Fruit fly (Drosophila melanogaster): ENCODE results near the gene AsnRS.

DNA sequence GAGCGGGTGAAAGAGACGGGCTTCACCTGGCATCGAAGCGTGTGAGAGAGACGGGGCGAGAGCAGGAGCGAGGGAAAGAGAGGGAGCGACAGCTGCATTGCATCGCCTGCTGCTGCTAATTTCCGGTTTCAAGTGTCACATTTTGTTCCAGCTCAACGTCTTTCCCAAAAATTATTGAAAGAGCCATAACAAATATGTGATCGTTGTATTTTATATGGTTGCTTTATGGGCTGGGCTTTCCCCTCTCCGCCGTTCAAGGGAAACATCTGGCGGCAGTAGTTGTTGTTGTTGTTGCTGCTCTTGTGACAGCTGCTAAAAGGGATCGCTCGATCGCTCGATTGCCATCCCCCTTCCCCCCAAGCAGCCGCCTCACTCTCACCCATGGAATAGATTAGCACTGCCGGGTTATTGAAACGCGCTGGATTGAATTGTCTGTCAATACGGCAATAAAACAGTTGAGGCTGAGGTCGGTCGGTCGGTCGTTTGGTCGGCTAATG is 23.2 kb upstream of the AsnRS start:
- TF ChIP-seq CG8301 (tag; optimal IDR thresholded peaks at IDR 0.05) (no peak), EcR (GFP tag; optimal IDR thresholded peaks at IDR 0.05) (peak; percentile 93), CG13204 (GFP tag; optimal IDR thresholded peaks at IDR 0.05) (peak; percentile 95), CG9948 (tag; optimal IDR thresholded peaks at IDR 0.05) (no peak), CG8159 (tag; optimal IDR thresholded peaks at IDR 0.05) (no peak), CG32121 (GFP tag; IDR thresholded peaks at IDR 0.05) (no peak), rn (GFP tag; IDR thresholded peaks at IDR 0.05) (no peak), Pif1A (GFP tag; optimal IDR thresholded peaks at IDR 0.05) (no peak), CG34367 (tag; optimal IDR thresholded peaks at IDR 0.05) (no peak), CG12605 (GFP tag; IDR thresholded peaks at IDR 0.05) (peak; percentile 24; the same call in 1 of the 2 replicates), Ets98B (GFP tag; IDR thresholded peaks at IDR 0.05) (no peak), CG17806 (tag; optimal IDR thresholded peaks at IDR 0.05) (no peak), CG10348 (GFP tag; IDR thresholded peaks at IDR 0.05) (no peak), gl (tag; optimal IDR thresholded peaks at IDR 0.05) (peak; percentile 51)
